Worm (Caenorhabditis elegans) whole organism, early embryonic: ENCODE data around the gene hpo-28.

Experiments
- B0310.2 ChIP-seq: sonication (generic microtip); optimal IDR thresholded peaks from 2 replicates; lab custom pipeline; 2016; ENCODE audit warnings: mild to moderate bottlenecking, missing genetic modification characterization, missing compliant biosample characterization
- ama-1 ChIP-seq: fragments of 150-350 bp; optimal IDR thresholded peaks from 2 replicates; lab custom pipeline; 2014
- ets-7 ChIP-seq: sonication (generic microtip); optimal IDR thresholded peaks from 2 replicates; lab custom pipeline; 2016; ENCODE audit warnings: missing genotype, missing genetic modification characterization, missing compliant biosample characterization
- flt-1 ChIP-seq: fragments of 200-800 bp; sonication (Bioruptor generic); IDR thresholded peaks from 2 replicates; pipeline ENCODE4 v1.3.6; 2022; ENCODE audit warnings: missing genetic modification characterization, missing compliant biosample characterization
- hmg-4 ChIP-seq: fragments of 200-800 bp; sonication (Bioruptor generic); optimal IDR thresholded peaks from 2 replicates; lab custom pipeline; 2018; ENCODE audit warnings: mild to moderate bottlenecking, missing genetic modification characterization, missing compliant biosample characterization
- scrt-1 ChIP-seq: fragments of 200-800 bp; sonication (Bioruptor generic); IDR thresholded peaks from 2 replicates; pipeline ENCODE4 v1.3.6; 2022; ENCODE audit warnings: missing genetic modification characterization, missing compliant biosample characterization
- sea-1 ChIP-seq: fragments of 200-800 bp; sonication (Bioruptor generic); conservative IDR thresholded peaks from 2 replicates; pipeline ENCODE4 v1.3.6; 2022; ENCODE audit warnings: missing genetic modification characterization, missing compliant biosample characterization
- tbx-11 ChIP-seq: fragments of 200-800 bp; sonication (Bioruptor generic); IDR thresholded peaks from 2 replicates; pipeline ENCODE4 v1.3.6; 2022; ENCODE audit warnings: missing genetic modification characterization, missing compliant biosample characterization
- tbx-37 ChIP-seq: fragments of 200-800 bp; sonication (Bioruptor generic); conservative IDR thresholded peaks from 2 replicates; pipeline ENCODE4 v1.3.6; 2022; ENCODE audit warnings: missing genetic modification reagents, missing genetic modification characterization, missing compliant biosample characterization

DNA sequence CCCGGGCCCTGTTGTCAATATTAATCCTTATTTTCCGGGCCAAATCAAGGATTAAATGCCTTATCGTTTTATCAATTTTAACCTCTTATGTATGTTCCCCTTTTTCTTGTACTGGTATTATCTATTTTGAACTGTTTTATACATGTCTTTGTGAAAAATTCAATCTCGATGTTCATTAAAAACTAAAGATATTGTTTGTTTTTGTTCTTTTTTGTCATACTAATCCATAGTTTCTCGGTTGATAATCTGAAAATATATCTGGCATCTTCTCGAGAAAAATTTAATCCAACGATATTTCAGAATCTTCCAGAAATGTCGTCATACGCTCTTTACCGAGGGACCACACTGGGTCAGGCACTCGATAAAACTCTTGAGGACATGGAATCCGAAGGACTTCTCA, 15.4 kb downstream of the hpo-28 start, which contains the start of gene B0336.13:
- TF ChIP-seq tbx-37 (no peak), ama-1 (lab: Kevin White, UChicago) (no peak), hmg-4 (no peak), sea-1 (GFP tag; lab: Robert Waterston, UW) (no peak), ets-7 (tag; lab: Kevin White, UChicago) (no peak), tbx-11 (GFP tag; lab: Robert Waterston, UW) (no peak), flt-1 (GFP tag; lab: Robert Waterston, UW) (no peak), scrt-1 (GFP tag; lab: Robert Waterston, UW) (no peak), B0310.2 (tag; lab: Kevin White, UChicago) (no peak)
